Worm (Caenorhabditis elegans): Measurements from ENCODE around the gene tbx-38.

ce11 chrIII:11737527-11737926, 48.3 kb downstream of the tbx-38 start, which contains the start of gene sup-1:
- no peak for TF ChIP-seq lsy-2 (tag; optimal IDR thresholded peaks at IDR 0.05)
- no peak for TF ChIP-seq ZK546.5 (tag; optimal IDR thresholded peaks at IDR 0.05)
- TF ChIP-seq zag-1 (tag; optimal IDR thresholded peaks at IDR 0.05): no peak
- TF ChIP-seq gmeb-1 (tag; optimal IDR thresholded peaks at IDR 0.05): no peak
- TF ChIP-seq unc-55 (GFP tag; optimal IDR thresholded peaks at IDR 0.05): no peak
- no peak for TF ChIP-seq lin-13 (GFP tag; optimal IDR thresholded peaks at IDR 0.05)
- TF ChIP-seq blmp-1 (tag; optimal IDR thresholded peaks at IDR 0.05; ENCODE audit: insufficient read depth): no peak
- TF ChIP-seq unc-39 (tag; optimal IDR thresholded peaks at IDR 0.05): no peak
- TF ChIP-seq skn-1 (tag; optimal IDR thresholded peaks at IDR 0.05): no peak
- no peak for TF ChIP-seq ztf-4 (tag; optimal IDR thresholded peaks at IDR 0.05)
- TF ChIP-seq F13H6.1 (tag; optimal IDR thresholded peaks at IDR 0.05): no peak
- no peak for TF ChIP-seq ztf-11 (tag; optimal IDR thresholded peaks at IDR 0.05)
- TF ChIP-seq crh-2 (tag; optimal IDR thresholded peaks at IDR 0.05): no peak
